Worm (Caenorhabditis elegans) whole organism, mixed stage, embryonic: ENCODE measurements around the gene F48D6.4.
A peak's percentile ranks its signal among the peaks of the same experiment; 100 is the strongest.

ENCODE experiments used
- M03D4.4 ChIP-seq: sonication (generic microtip); optimal IDR thresholded peaks from 2 replicates; lab custom pipeline; 2017; ENCODE audit warnings: mild to moderate bottlenecking, missing genetic modification characterization, missing compliant biosample characterization
- blmp-1 ChIP-seq: fragments of 150-350 bp; optimal IDR thresholded peaks from 2 replicates; lab custom pipeline; 2014; ENCODE audit warnings: missing biosample characterization, missing genetic modification characterization
- ceh-43 ChIP-seq: fragments of 200-800 bp; sonication (Bioruptor generic); optimal IDR thresholded peaks from 2 replicates; lab custom pipeline; 2018; ENCODE audit warnings: mild to moderate bottlenecking, missing genetic modification characterization, moderate library complexity, missing compliant biosample characterization
- ceh-83 ChIP-seq: fragments of 200-800 bp; sonication (Bioruptor generic); optimal IDR thresholded peaks from 2 replicates; lab custom pipeline; 2018; ENCODE audit warnings: mild to moderate bottlenecking, missing genetic modification characterization, missing compliant biosample characterization
- ces-1 ChIP-seq: fragments of 150-350 bp; optimal IDR thresholded peaks from 2 replicates; lab custom pipeline; 2014; ENCODE audit warnings: missing biosample characterization, missing genetic modification reagents, missing genetic modification characterization
- cnd-1 ChIP-seq: fragments of 200-800 bp; sonication (Bioruptor generic); optimal IDR thresholded peaks from 2 replicates; lab custom pipeline; 2018; ENCODE audit warnings: mild to moderate bottlenecking, missing genetic modification characterization, missing compliant biosample characterization
- elt-3 ChIP-seq: fragments of 150-350 bp; optimal IDR thresholded peaks from 2 replicates; lab custom pipeline; 2014; ENCODE audit warnings: missing biosample characterization, missing genetic modification characterization
- flh-1 ChIP-seq: fragments of 200-800 bp; sonication (Bioruptor generic); optimal IDR thresholded peaks from 2 replicates; lab custom pipeline; 2018; ENCODE audit warnings: mild to moderate bottlenecking, missing genetic modification characterization, moderate library complexity, missing compliant biosample characterization
- ham-2 ChIP-seq: fragments of 200-800 bp; sonication (Bioruptor generic); optimal IDR thresholded peaks from 2 replicates; lab custom pipeline; 2018; ENCODE audit warnings: mild to moderate bottlenecking, missing genetic modification characterization, missing compliant biosample characterization
- hlh-1 ChIP-seq: fragments of 150-350 bp; optimal IDR thresholded peaks from 2 replicates; lab custom pipeline; 2014; ENCODE audit warnings: missing biosample characterization, missing genetic modification reagents, missing genetic modification characterization
- lin-13 ChIP-seq: fragments of 150-350 bp; optimal IDR thresholded peaks from 2 replicates; lab custom pipeline; 2014; ENCODE audit warnings: missing biosample characterization, missing genetic modification characterization
- lin-32 ChIP-seq: fragments of 200-800 bp; sonication (Bioruptor generic); optimal IDR thresholded peaks from 2 replicates; lab custom pipeline; 2018; ENCODE audit warnings: mild to moderate bottlenecking, missing genetic modification characterization, missing compliant biosample characterization
- lsy-2 ChIP-seq: fragments of 150-350 bp; optimal IDR thresholded peaks from 2 replicates; lab custom pipeline; 2014; ENCODE audit warnings: missing biosample characterization, missing genetic modification characterization
- mab-5 ChIP-seq: fragments of 150-350 bp; optimal IDR thresholded peaks from 2 replicates; lab custom pipeline; 2014; ENCODE audit warnings: missing biosample characterization, missing genetic modification characterization
- mep-1 ChIP-seq: fragments of 150-350 bp; optimal IDR thresholded peaks from 2 replicates; lab custom pipeline; 2017; ENCODE audit warnings: missing biosample characterization, missing genetic modification reagents, missing genetic modification characterization, inconsistent platforms
- mls-2 ChIP-seq: sonication (generic microtip); optimal IDR thresholded peaks from 2 replicates; lab custom pipeline; 2016; ENCODE audit warnings: mild to moderate bottlenecking, missing genetic modification characterization, moderate library complexity, missing compliant biosample characterization
- nhr-12 ChIP-seq: fragments of 150-350 bp; optimal IDR thresholded peaks from 2 replicates; lab custom pipeline; 2014; ENCODE audit warnings: missing biosample characterization, missing genetic modification characterization
- nhr-2 ChIP-seq: fragments of 150-350 bp; optimal IDR thresholded peaks from 2 replicates; lab custom pipeline; 2014; ENCODE audit warnings: missing biosample characterization, missing genetic modification characterization
- nhr-237 ChIP-seq: fragments of 150-350 bp; optimal IDR thresholded peaks from 2 replicates; lab custom pipeline; 2014; ENCODE audit warnings: missing biosample characterization, missing genetic modification characterization
- pha-4 ChIP-seq: fragments of 150-350 bp; optimal IDR thresholded peaks from 2 replicates; lab custom pipeline; 2018; ENCODE audit warnings: missing biosample characterization, missing genetic modification reagents, missing genetic modification characterization
- snpc-4 ChIP-seq: fragments of 150-350 bp; optimal IDR thresholded peaks from 2 replicates; lab custom pipeline; 2014; ENCODE audit warnings: missing biosample characterization, missing genetic modification characterization
- sptf-1 ChIP-seq: sonication (generic microtip); optimal IDR thresholded peaks from 2 replicates; lab custom pipeline; 2017; ENCODE audit warnings: mild to moderate bottlenecking, missing genetic modification characterization, moderate library complexity, missing compliant biosample characterization
- tbx-8 ChIP-seq: fragments of 200-800 bp; sonication (Bioruptor generic); optimal IDR thresholded peaks from 2 replicates; lab custom pipeline; 2018; ENCODE audit warnings: mild to moderate bottlenecking, missing genetic modification characterization, moderate library complexity, missing compliant biosample characterization
- unc-120 ChIP-seq: sonication (generic microtip); optimal IDR thresholded peaks from 2 replicates; lab custom pipeline; 2017; ENCODE audit warnings: missing genetic modification characterization, missing compliant biosample characterization; ENCODE audit not compliant: poor library complexity, severe bottlenecking
- unc-62 ChIP-seq: fragments of 150-350 bp; optimal IDR thresholded peaks from 2 replicates; lab custom pipeline; 2014; ENCODE audit warnings: missing biosample characterization, missing genetic modification reagents, missing genetic modification characterization
- zip-8 ChIP-seq: fragments of 150-350 bp; optimal IDR thresholded peaks from 2 replicates; lab custom pipeline; 2014; ENCODE audit warnings: missing biosample characterization, missing genetic modification characterization
- ztf-11 ChIP-seq: fragments of 150-350 bp; optimal IDR thresholded peaks from 2 replicates; lab custom pipeline; 2014; ENCODE audit warnings: missing biosample characterization, missing genetic modification characterization

The F48D6.4 gene

ce11 chrX:4246867-4247591, at the start of gene F48D6.4:
Gene F48D6.4 (minus strand): TSS chrX:4247212.
- TF ChIP-seq hlh-1, result peak; percentile 41
- no peak for TF ChIP-seq unc-62 (GFP tag; lab: Kevin White, UChicago)

DNA sequence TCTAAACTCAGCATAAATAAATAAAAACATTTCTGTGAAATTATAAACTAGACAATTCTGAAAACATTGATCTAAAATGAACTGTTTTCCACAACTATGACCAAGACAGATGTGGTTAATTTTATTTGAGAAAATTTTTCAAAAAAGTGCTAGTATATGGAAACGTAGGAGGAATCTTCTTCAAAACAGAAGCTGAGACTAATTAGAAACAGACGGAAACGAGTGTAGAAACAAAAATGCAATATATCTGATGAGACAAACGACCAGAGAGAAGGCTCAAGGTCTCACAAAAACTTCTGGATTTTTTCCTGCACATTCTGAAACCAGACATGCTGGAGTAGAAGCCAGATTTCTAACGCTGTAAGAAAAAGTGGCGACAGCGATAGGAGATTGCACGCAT, 48.9 kb upstream of the F48D6.4 start:
- TF ChIP-seq ceh-43 (GFP tag; lab: Kevin White, UChicago) (no peak), sptf-1 (no peak), lin-32 (no peak), zip-8 (tag; lab: Kevin White, UChicago) (no peak), M03D4.4 (tag; lab: Kevin White, UChicago) (no peak), unc-62 (GFP tag; lab: Kevin White, UChicago) (no peak)

DNA sequence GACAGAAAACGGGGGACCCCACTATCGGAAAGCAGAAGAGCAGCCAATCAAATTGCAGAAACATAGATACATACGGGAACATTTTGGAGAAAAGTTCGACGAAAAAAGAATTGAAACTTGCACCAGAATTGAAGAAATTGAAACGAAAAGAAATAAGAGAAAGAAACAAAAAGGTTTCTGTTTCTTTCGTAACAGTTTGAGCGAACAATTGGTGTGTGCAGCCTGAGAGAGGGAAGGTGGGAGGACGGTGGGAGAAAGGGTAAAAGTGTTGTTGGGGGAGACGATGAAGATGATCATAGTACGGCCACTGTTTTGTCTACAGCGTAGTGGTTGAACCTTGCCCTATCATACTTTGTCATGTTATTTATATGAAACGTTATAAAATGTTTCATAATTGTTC, 47.9 kb upstream of the F48D6.4 start:
- TF ChIP-seq ceh-83 (GFP tag; lab: Kevin White, UChicago) (peak; percentile 37), flh-1 (no peak), ces-1 (no peak), hlh-1 (peak; percentile 63)

DNA sequence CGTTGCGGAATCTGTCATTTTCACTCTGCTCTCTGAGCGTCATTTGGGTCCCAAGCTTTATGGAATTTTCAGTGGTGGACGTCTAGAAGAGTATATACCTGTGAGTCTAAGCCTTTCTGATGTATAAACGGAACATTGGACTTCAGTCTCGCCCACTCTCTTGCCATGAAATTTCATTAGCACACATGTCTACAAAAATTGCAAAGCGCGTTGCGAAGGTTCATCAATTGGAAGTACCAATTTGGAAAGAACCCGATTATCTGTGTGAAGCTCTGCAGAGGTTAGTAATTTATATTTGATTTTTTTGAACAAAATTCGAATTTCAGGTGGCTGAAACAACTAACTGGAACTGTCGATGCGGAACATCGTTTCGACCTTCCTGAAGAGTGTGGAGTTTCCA, 42.8 kb upstream of the F48D6.4 start:
- TF ChIP-seq ces-1 (no peak), elt-3 (no peak)

ce11 chrX:4285669-4286174, 38.7 kb upstream of the F48D6.4 start, which contains the start of gene cka-2:
Gene cka-2 (plus strand): TSS chrX:4286124.
- TF ChIP-seq ceh-43 (GFP tag; lab: Kevin White, UChicago) (no peak), ces-1 (peak; percentile 34)

DNA sequence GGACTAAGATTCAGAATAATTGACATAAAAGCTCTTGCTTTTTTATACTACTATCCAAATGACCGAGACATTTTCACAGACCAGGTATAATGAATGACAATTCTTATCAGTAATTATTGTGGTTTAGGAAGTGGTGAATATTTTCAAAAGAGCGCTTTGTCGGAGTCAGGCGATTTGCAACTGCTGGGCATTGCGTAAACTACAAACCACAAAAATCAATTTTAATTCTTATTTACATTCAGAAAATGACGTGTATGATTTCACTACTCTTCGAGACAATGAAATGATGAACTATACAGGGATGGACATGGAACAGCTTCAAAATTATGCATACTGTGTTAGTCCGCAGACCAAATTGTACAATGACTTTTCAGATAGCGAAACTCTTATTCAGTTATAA, 37.5 kb upstream of the F48D6.4 start:
- TF ChIP-seq tbx-8, result no peak
- TF ChIP-seq ham-2 (GFP tag; lab: Kevin White, UChicago), result no peak
- TF ChIP-seq mep-1, result no peak
- TF ChIP-seq ceh-83 (GFP tag; lab: Kevin White, UChicago), result no peak
- no peak for TF ChIP-seq unc-62 (GFP tag; lab: Kevin White, UChicago)
- no peak for TF ChIP-seq blmp-1 (tag; lab: Kevin White, UChicago)
- no peak for TF ChIP-seq cnd-1 (tag; lab: Kevin White, UChicago)
- TF ChIP-seq lin-32, result no peak
- no peak for TF ChIP-seq elt-3
- no peak for TF ChIP-seq ztf-11
- TF ChIP-seq zip-8 (tag; lab: Kevin White, UChicago), result no peak
- no peak for TF ChIP-seq hlh-1
- TF ChIP-seq nhr-2 (tag; lab: Kevin White, UChicago), result no peak
- TF ChIP-seq M03D4.4 (tag; lab: Kevin White, UChicago), result no peak
- TF ChIP-seq nhr-237 (tag; lab: Kevin White, UChicago), result no peak
- no peak for TF ChIP-seq pha-4 (tag; lab: Kevin White, UChicago)
- TF ChIP-seq mls-2, result no peak
- TF ChIP-seq snpc-4 (tag; lab: Kevin White, UChicago), result no peak
- TF ChIP-seq, all 35 proteins: peak for 0

DNA sequence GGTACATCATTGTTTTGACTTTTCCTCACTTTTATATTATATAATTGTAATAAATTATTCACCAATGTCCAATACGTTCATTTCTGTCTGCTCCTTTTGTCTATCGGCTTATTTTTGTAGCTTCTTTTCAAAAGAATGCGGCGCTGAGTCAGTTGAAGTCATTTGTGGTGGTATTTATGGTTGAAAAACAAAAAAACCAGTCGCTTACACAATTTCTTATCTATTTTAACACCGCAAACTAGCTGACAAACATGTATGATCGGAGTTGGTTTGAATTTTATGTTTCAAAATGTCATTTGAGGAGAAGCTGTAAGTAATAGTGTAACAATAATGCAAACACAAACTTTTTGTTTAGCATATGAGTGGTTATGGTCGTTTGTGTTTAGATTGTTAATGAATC, 37.0 kb upstream of the F48D6.4 start, which contains the start of gene ets-10:
ets-10 (plus strand) TSS at position 201 of the 400 bp plus-strand sequence.
- no peak for TF ChIP-seq mep-1
- no peak for TF ChIP-seq blmp-1 (tag; lab: Kevin White, UChicago)
- TF ChIP-seq lsy-2, result no peak
- no peak for TF ChIP-seq ztf-11
- TF ChIP-seq flh-1, result no peak
- TF ChIP-seq unc-120, result no peak
- TF ChIP-seq mls-2, result no peak
- no peak for TF ChIP-seq lin-32
- TF ChIP-seq ham-2 (GFP tag; lab: Kevin White, UChicago), result no peak
- no peak for TF ChIP-seq lin-13 (tag; lab: Kevin White, UChicago)
- TF ChIP-seq nhr-12 (tag; lab: Kevin White, UChicago), result no peak
- TF ChIP-seq snpc-4 (tag; lab: Kevin White, UChicago), result no peak
- TF ChIP-seq ceh-83 (GFP tag; lab: Kevin White, UChicago), result no peak
- TF ChIP-seq unc-62 (GFP tag; lab: Kevin White, UChicago), result no peak
- no peak for TF ChIP-seq cnd-1 (tag; lab: Kevin White, UChicago)
- TF ChIP-seq mab-5 (tag; lab: Kevin White, UChicago), result no peak
